Worm (Caenorhabditis elegans) whole organism, L4/young adult: ENCODE data around the gene M162.7.

Source experiments
- dao-5 ChIP-seq: sonication (generic microtip); optimal IDR thresholded peaks from 2 replicates; lab custom pipeline; 2016; ENCODE audit warnings: missing genotype, missing genetic modification characterization, moderate library complexity, missing compliant biosample characterization
- him-1 ChIP-seq: sonication (generic microtip); optimal IDR thresholded peaks from 2 replicates; lab custom pipeline; 2016; ENCODE audit warnings: missing genotype, missing genetic modification reagents, missing genetic modification characterization, missing compliant biosample characterization

DNA sequence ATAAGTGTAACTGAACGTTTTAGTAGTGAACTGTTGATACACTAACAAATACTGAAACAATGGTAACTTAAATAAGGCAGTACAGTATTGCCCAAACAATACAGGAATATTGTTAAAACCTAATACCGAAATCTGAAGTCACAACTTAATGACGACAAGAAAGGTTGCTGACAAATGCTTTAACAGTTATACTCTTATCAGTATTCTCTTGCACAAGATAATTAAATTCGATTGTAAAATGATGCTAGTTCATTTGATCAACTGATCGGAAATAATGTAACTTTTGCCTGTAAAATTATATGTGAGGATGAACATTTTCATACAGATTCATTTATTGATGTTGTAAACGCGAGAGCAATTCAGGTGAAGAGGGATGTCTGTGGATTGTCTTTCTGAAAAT is 36.8 kb upstream of the M162.7 start:
- TF ChIP-seq him-1 (tag; lab: Kevin White, UChicago) (no peak), dao-5 (tag; lab: Kevin White, UChicago) (no peak)
